Fruit fly (Drosophila melanogaster): ENCODE measurements around the gene emc.

DNA sequence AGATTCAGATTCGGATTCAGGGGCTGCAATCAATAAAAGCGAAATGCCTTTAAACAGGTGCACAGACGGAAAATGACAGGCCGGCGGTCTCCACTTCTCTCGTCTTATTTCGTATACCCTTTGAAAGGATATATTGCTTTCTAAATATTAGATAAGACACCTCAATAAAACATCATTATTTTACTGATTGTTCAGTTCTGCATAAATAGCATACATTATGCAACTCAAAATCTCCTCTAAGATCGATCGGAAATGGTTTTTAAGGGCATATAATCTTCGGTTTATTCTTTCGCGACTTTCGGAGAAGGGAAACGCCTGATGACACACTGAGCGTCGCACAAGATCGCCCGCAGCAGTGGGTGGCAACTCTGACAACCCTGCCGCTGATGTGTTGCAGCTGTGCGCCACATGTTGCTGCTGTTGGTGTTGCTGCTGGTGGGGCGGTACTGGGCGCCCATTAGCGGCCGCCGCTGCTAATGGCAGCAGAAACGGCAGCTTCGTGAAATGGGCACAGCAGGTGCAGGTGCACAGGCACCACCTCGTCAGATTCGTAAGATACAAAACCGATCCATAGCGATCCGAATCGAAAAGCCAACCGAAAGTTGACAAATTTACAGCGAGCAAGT lies 36.6 kb downstream of the emc start:
- TF ChIP-seq cas (GFP tag; IDR thresholded peaks at IDR 0.05) = no peak
- no peak for TF ChIP-seq kay (GFP tag; optimal IDR thresholded peaks at IDR 0.05)
- no peak for TF ChIP-seq dpn (GFP tag; optimal IDR thresholded peaks at IDR 0.05)
- TF ChIP-seq CG12769 (tag; optimal IDR thresholded peaks at IDR 0.05) = no peak
- TF ChIP-seq pho (GFP tag; optimal IDR thresholded peaks at IDR 0.05) = no peak
- no peak for TF ChIP-seq tap (tag; optimal IDR thresholded peaks at IDR 0.05)
- no peak for TF ChIP-seq CG2116 (GFP tag; optimal IDR thresholded peaks at IDR 0.05)
- no peak for TF ChIP-seq Lpt (GFP tag; optimal IDR thresholded peaks at IDR 0.05)
- no peak for TF ChIP-seq hth (optimal IDR thresholded peaks at IDR 0.05)
- no peak for TF ChIP-seq psq (GFP tag; optimal IDR thresholded peaks at IDR 0.05)
